Worm (Caenorhabditis elegans) whole organism, L1 larva: ENCODE results near the gene zag-1.

ENCODE experiments used
- aha-1 ChIP-seq: fragments of 150-350 bp; optimal IDR thresholded peaks from 2 replicates; lab custom pipeline; 2014; ENCODE audit warnings: missing biosample characterization, missing genetic modification characterization
- ama-1 ChIP-seq: fragments of 150-350 bp; optimal IDR thresholded peaks from 2 replicates; lab custom pipeline; 2014
- blmp-1 ChIP-seq: fragments of 150-350 bp; optimal IDR thresholded peaks from 2 replicates; lab custom pipeline; 2014; ENCODE audit warnings: missing biosample characterization, missing genetic modification characterization
- egl-27 ChIP-seq, 2 experiments: fragments of 150-350 bp in 1 of 2; sonication (generic microtip); optimal IDR thresholded peaks; 3 replicates each; lab custom pipeline; 2017 to 2018; ENCODE audit warnings: missing biosample characterization in 2 of 2, missing genetic modification characterization in 2 of 2, missing genetic modification reagents in 2 of 2
- snpc-4 ChIP-seq: fragments of 150-350 bp; optimal IDR thresholded peaks from 2 replicates; lab custom pipeline; 2014; ENCODE audit warnings: missing biosample characterization, missing genetic modification characterization

DNA sequence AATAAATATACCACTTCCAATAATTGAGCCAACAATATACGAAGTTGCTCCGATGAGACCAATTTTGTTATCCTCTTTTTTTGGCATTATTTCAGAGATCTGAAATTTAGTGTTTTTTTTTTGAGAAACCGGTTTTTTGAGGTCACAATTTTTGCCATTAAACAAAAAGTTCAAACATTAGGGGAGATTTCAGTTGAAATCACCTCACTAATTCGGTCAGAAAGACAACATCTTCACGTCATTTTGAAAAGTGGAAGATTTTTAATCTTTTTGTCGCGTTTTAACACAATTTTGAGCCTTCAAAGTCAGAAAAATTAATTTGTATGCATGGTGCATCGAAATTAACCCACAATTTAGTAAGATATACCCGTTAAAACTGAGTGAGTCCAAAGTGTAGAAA lies 9.3 kb downstream of the zag-1 start, which contains the start of gene aat-8:
- TF ChIP-seq aha-1 (tag; lab: Kevin White, UChicago) (no peak), blmp-1 (tag; lab: Kevin White, UChicago) (no peak), ama-1 (lab: Kevin White, UChicago) (no peak), snpc-4 (tag; lab: Kevin White, UChicago) (no peak), egl-27 (tag; optimal IDR thresholded peaks at IDR 0.05; lab: Kevin White, UChicago) (no peak)
